Worm (Caenorhabditis elegans): ENCODE data around the gene F20H11.4.

F20H11.4 gene

ce11 chrIII:6581585-6581984 lies 26.8 kb upstream of the F20H11.4 start, which contains the start of gene acr-21:
TSS of gene acr-21 (plus strand) at chrIII:6581885.
- TF ChIP-seq F55B11.4 (tag; optimal IDR thresholded peaks at IDR 0.05; ENCODE audit: borderline replicate concordance, insufficient read depth), result no peak
- no peak for TF ChIP-seq Y53G8AR.9 (GFP tag; conservative IDR thresholded peaks at IDR 0.05)
- TF ChIP-seq F49E8.2 (tag; optimal IDR thresholded peaks at IDR 0.05; ENCODE audit: insufficient read depth), result no peak
- TF ChIP-seq cebp-2 (GFP tag; IDR thresholded peaks at IDR 0.05), result no peak
- no peak for TF ChIP-seq ztf-28 (GFP tag; IDR thresholded peaks at IDR 0.05)
- TF ChIP-seq nhr-179 (tag; optimal IDR thresholded peaks at IDR 0.05), result no peak
- TF ChIP-seq tbx-9 (tag; optimal IDR thresholded peaks at IDR 0.05; ENCODE audit: borderline replicate concordance), result no peak
- no peak for TF ChIP-seq lin-26 (GFP tag; IDR thresholded peaks at IDR 0.05)
- TF ChIP-seq sea-2 (GFP tag; IDR thresholded peaks at IDR 0.05), result no peak
- no peak for TF ChIP-seq ets-4 (GFP tag; optimal IDR thresholded peaks at IDR 0.05)
- TF ChIP-seq Y67H2A.10 (GFP tag; conservative IDR thresholded peaks at IDR 0.05), result no peak
- no peak for TF ChIP-seq nhr-90 (tag; optimal IDR thresholded peaks at IDR 0.05)
- TF ChIP-seq unc-130 (GFP tag; optimal IDR thresholded peaks at IDR 0.05), result no peak

- TF ChIP-seq Y95B8A.8 (GFP tag; IDR thresholded peaks at IDR 0.05) (no peak), somi-1 (GFP tag; optimal IDR thresholded peaks at IDR 0.05) (no peak), ztf-26 (tag; optimal IDR thresholded peaks at IDR 0.05) (no peak), aptf-2 (GFP tag; conservative IDR thresholded peaks at IDR 0.05) (no peak), xnd-1 (tag; optimal IDR thresholded peaks at IDR 0.05) (no peak), B0261.1 (tag; optimal IDR thresholded peaks at IDR 0.05) (no peak), ztf-3 (GFP tag; optimal IDR thresholded peaks at IDR 0.05) (no peak), F10E7.11 (tag; optimal IDR thresholded peaks at IDR 0.05) (no peak), madf-8 (GFP tag; conservative IDR thresholded peaks at IDR 0.05) (no peak), F37B4.10 (GFP tag; IDR thresholded peaks at IDR 0.05) (no peak), lsy-27 (tag; optimal IDR thresholded peaks at IDR 0.05; ENCODE audit: borderline replicate concordance, insufficient read depth) (no peak), ceh-27 (GFP tag; optimal IDR thresholded peaks at IDR 0.05) (no peak), let-607 (tag; optimal IDR thresholded peaks at IDR 0.05) (no peak), dox-1 (GFP tag; IDR thresholded peaks at IDR 0.05) (no peak), sptf-2 (GFP tag; optimal IDR thresholded peaks at IDR 0.05) (no peak)
Measured at ce11 chrIII:6587564-6587963, 20.9 kb upstream of the F20H11.4 start, which contains the start of gene ddo-3. TSS of gene ddo-3 (plus strand) at chrIII:6587864.

ce11 chrIII:6589499-6589898 lies 18.9 kb upstream of the F20H11.4 start:
- TF ChIP-seq nhr-120 (GFP tag; IDR thresholded peaks at IDR 0.05) (no peak), ztf-3 (GFP tag; optimal IDR thresholded peaks at IDR 0.05) (no peak), rec-8 (tag; optimal IDR thresholded peaks at IDR 0.05) (no peak), zfh-2 (GFP tag; conservative IDR thresholded peaks at IDR 0.05) (no peak), sea-2 (GFP tag; IDR thresholded peaks at IDR 0.05) (no peak), B0336.3 (GFP tag; IDR thresholded peaks at IDR 0.05) (no peak), rpc-1 (optimal IDR thresholded peaks at IDR 0.05) (no peak), rpc-1 (tag; optimal IDR thresholded peaks at IDR 0.05) (no peak), F33H1.4 (GFP tag; IDR thresholded peaks at IDR 0.05) (no peak), hsf-1 (GFP tag; IDR thresholded peaks at IDR 0.05) (no peak), nhr-179 (tag; optimal IDR thresholded peaks at IDR 0.05) (no peak), gei-17 (GFP tag; optimal IDR thresholded peaks at IDR 0.05) (no peak), ztf-6 (GFP tag; IDR thresholded peaks at IDR 0.05) (no peak), ztf-22 (GFP tag; optimal IDR thresholded peaks at IDR 0.05) (no peak), egrh-3 (GFP tag; IDR thresholded peaks at IDR 0.05) (no peak), ZK185.1 (tag; optimal IDR thresholded peaks at IDR 0.05; ENCODE audit: poor library complexity, severe bottlenecking) (no peak)
